Worm (Caenorhabditis elegans): Measurements from ENCODE around the gene C04C3.14.

The C04C3.14 gene

ce11 chrIV:3385337-3386215 lies 10.1 kb upstream of the C04C3.14 start, which contains the start of gene mai-2:
Gene mai-2, plus strand, starts transcription at chrIV:3385910.
- TF ChIP-seq C16A3.4 (tag; optimal IDR thresholded peaks at IDR 0.05): peak; percentile 53
- TF ChIP-seq zip-4 (GFP tag; optimal IDR thresholded peaks at IDR 0.05): no peak
- TF ChIP-seq unc-98 (GFP tag; IDR thresholded peaks at IDR 0.05): 0 out of 2 replicates have a peak, but pooled peaks have one; percentile 34
- TF ChIP-seq nhr-85 (tag): peak; percentile 63
- TF ChIP-seq tlp-1 (tag; optimal IDR thresholded peaks at IDR 0.05): no peak
- TF ChIP-seq ceh-63 (GFP tag; optimal IDR thresholded peaks at IDR 0.05): no peak
- peak; percentile 60 for TF ChIP-seq unc-86 (tag; optimal IDR thresholded peaks at IDR 0.05)
- TF ChIP-seq alr-1 (tag; optimal IDR thresholded peaks at IDR 0.05; ENCODE audit: borderline replicate concordance): no peak
- peak; percentile 90 to 94 (median 91) for TF ChIP-seq dpl-1 (GFP tag; optimal IDR thresholded peaks at IDR 0.05)
- TF ChIP-seq elt-3 (tag; optimal IDR thresholded peaks at IDR 0.05): peak in 2 of 6 experiments; percentile 28 to 29
- peak; percentile 12 for TF ChIP-seq pax-3 (tag; optimal IDR thresholded peaks at IDR 0.05)
- no peak for TF ChIP-seq Y116A8C.19 (tag; optimal IDR thresholded peaks at IDR 0.05; ENCODE audit: borderline replicate concordance)
- TF ChIP-seq fkh-10 (GFP tag; optimal IDR thresholded peaks at IDR 0.05): peak; percentile 21
- TF ChIP-seq nhr-11 (tag; optimal IDR thresholded peaks at IDR 0.05): peak; percentile 18
- peak in 1 of 2 experiments; percentile 45 for TF ChIP-seq mdl-1 (tag; optimal IDR thresholded peaks at IDR 0.05)
- TF ChIP-seq egl-27 (tag; optimal IDR thresholded peaks at IDR 0.05): no peak
- peak; percentile 28 for TF ChIP-seq sup-37 (GFP tag; optimal IDR thresholded peaks at IDR 0.05)
- peak; percentile 77 for TF ChIP-seq unc-130 (tag; optimal IDR thresholded peaks at IDR 0.05)
- peak; percentile 49 for TF ChIP-seq mep-1 (tag; optimal IDR thresholded peaks at IDR 0.05)
- TF ChIP-seq snpc-4 (tag; optimal IDR thresholded peaks at IDR 0.05): peak; percentile 26
- TF ChIP-seq C34B4.2 (tag; optimal IDR thresholded peaks at IDR 0.05): no peak
- TF ChIP-seq tbx-2 (tag; optimal IDR thresholded peaks at IDR 0.05): peak; percentile 64
- no peak for TF ChIP-seq unc-30 (tag; optimal IDR thresholded peaks at IDR 0.05)
- no peak for TF ChIP-seq nhr-76 (tag; optimal IDR thresholded peaks at IDR 0.05)
- TF ChIP-seq lsy-2 (tag; optimal IDR thresholded peaks at IDR 0.05): peak; percentile 80 to 83
- TF ChIP-seq zag-1 (tag; optimal IDR thresholded peaks at IDR 0.05): no peak
- TF ChIP-seq lin-35 (GFP tag; optimal IDR thresholded peaks at IDR 0.05): peak; percentile 94 to 96
- TF ChIP-seq isw-1 (GFP tag; IDR thresholded peaks at IDR 0.05): peak; percentile 37; the same call in 1 of the 2 replicates
- TF ChIP-seq nhr-20 (tag; optimal IDR thresholded peaks at IDR 0.05): peak; percentile 66
- TF ChIP-seq ama-1 (optimal IDR thresholded peaks at IDR 0.05): no peak
- peak; percentile 14 for TF ChIP-seq dsc-1 (tag; optimal IDR thresholded peaks at IDR 0.05)
- peak; percentile 27 for TF ChIP-seq blmp-1 (tag; optimal IDR thresholded peaks at IDR 0.05)
- peak; percentile 73 for TF ChIP-seq nhr-47 (tag; optimal IDR thresholded peaks at IDR 0.05)
- peak; percentile 84 for TF ChIP-seq snu-23 (GFP tag; optimal IDR thresholded peaks at IDR 0.05)
- TF ChIP-seq fkh-4 (tag; optimal IDR thresholded peaks at IDR 0.05; ENCODE audit: borderline replicate concordance): no peak
- TF ChIP-seq mab-9 (GFP tag; IDR thresholded peaks at IDR 0.05): no peak
- TF ChIP-seq efl-3 (GFP tag; optimal IDR thresholded peaks at IDR 0.05): no peak
- no peak for TF ChIP-seq C04F5.9 (tag; optimal IDR thresholded peaks at IDR 0.05)
- TF ChIP-seq fos-1 (tag; optimal IDR thresholded peaks at IDR 0.05): peak; percentile 58
- TF ChIP-seq nhr-19 (GFP tag; conservative IDR thresholded peaks at IDR 0.05): peak; percentile 65
- TF ChIP-seq F16B12.6 (tag; optimal IDR thresholded peaks at IDR 0.05): peak; percentile 95
- TF ChIP-seq ets-5 (GFP tag; IDR thresholded peaks at IDR 0.05): no peak
- peak; percentile 65 for TF ChIP-seq swsn-7 (tag; optimal IDR thresholded peaks at IDR 0.05)
- TF ChIP-seq hlh-4 (tag; optimal IDR thresholded peaks at IDR 0.05): no peak
- TF ChIP-seq vab-15 (tag; optimal IDR thresholded peaks at IDR 0.05): no peak
- no peak for TF ChIP-seq nhr-28 (tag; optimal IDR thresholded peaks at IDR 0.05)
- TF ChIP-seq nhr-90 (tag; optimal IDR thresholded peaks at IDR 0.05; ENCODE audit: poor library complexity): peak; percentile 41
- TF ChIP-seq jun-1 (tag; optimal IDR thresholded peaks at IDR 0.05): no peak
- TF ChIP-seq lin-13 (GFP tag; optimal IDR thresholded peaks at IDR 0.05): peak; percentile 57
- TF ChIP-seq egl-13 (tag; optimal IDR thresholded peaks at IDR 0.05): no peak
- TF ChIP-seq nhr-12 (tag; optimal IDR thresholded peaks at IDR 0.05): no peak
